Fruit fly (Drosophila melanogaster) whole organism, prepupa: ENCODE measurements around the gene ninaC.

Experiments used
- Blimp-1 ChIP-seq: fragments of 200-800 bp; sonication (Bioruptor generic); optimal IDR thresholded peaks from 3 replicates; lab custom pipeline; 2017; ENCODE audit warnings: missing biosample characterization, missing genetic modification characterization, mild to moderate bottlenecking, moderate library complexity, missing genetic modification reagents
- CG15336 ChIP-seq: fragments of 200-800 bp; sonication (Bioruptor generic); IDR thresholded peaks from 2 replicates; pipeline ENCODE4 v1.3.6; 2022; ENCODE audit warnings: missing biosample characterization, missing genetic modification characterization
- CG3032 ChIP-seq: fragments of 200-800 bp; optimal IDR thresholded peaks from 2 replicates; lab custom pipeline; 2019; ENCODE audit warnings: missing biosample characterization, mild to moderate bottlenecking, missing genetic modification characterization, moderate library complexity
- CG3919 ChIP-seq: fragments of 200-800 bp; sonication (Bioruptor generic); optimal IDR thresholded peaks from 3 replicates; lab custom pipeline; 2016; ENCODE audit warnings: missing biosample characterization, missing genetic modification characterization
- CG8632 ChIP-seq: fragments of 200-800 bp; sonication (Bioruptor generic); optimal IDR thresholded peaks from 3 replicates; lab custom pipeline; 2016; ENCODE audit warnings: missing biosample characterization, missing genetic modification characterization
- Sox14 ChIP-seq: fragments of 200-800 bp; sonication (Bioruptor generic); optimal IDR thresholded peaks from 3 replicates; lab custom pipeline; 2016; ENCODE audit warnings: missing biosample characterization, missing genetic modification characterization
- net ChIP-seq: fragments of 200-800 bp; sonication (Bioruptor generic); optimal IDR thresholded peaks from 3 replicates; lab custom pipeline; 2016; ENCODE audit warnings: missing biosample characterization, missing genetic modification characterization
- topi ChIP-seq: fragments of 200-800 bp; sonication (Bioruptor generic); optimal IDR thresholded peaks from 3 replicates; lab custom pipeline; 2016; ENCODE audit warnings: missing biosample characterization, missing genetic modification characterization

DNA sequence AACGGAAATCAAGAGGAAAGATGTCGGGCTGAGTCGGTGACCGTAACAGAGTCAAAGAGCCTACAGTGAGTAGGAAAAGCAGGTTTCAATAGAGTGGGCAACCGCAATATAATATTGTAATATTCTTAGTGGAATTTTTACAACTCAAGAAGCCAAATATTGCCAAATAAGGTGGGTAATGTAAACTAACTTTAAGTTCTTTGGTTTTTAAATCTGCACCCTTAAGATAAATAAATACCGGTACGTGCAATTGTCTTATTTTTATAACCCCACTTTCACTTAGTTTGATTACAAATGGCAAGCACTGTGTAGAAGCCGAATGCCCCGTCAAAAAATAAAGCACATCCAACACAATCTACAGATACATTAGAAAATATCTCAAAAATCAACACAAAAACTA lies 44.7 kb upstream of the ninaC start:
- TF ChIP-seq CG8632 (GFP tag; lab: Kevin White, UChicago) (no peak), CG3919 (GFP tag; lab: Kevin White, UChicago) (no peak), Sox14 (GFP tag; lab: Kevin White, UChicago) (no peak), CG3032 (no peak), Blimp-1 (GFP tag; lab: Kevin White, UChicago) (no peak), topi (GFP tag; lab: Kevin White, UChicago) (no peak), net (no peak), CG15336 (GFP tag; lab: Robert Waterston, UW) (no peak)
